Fruit fly (Drosophila melanogaster) whole organism, embryonic: Measurements from ENCODE around the gene CG32276.

Experiments used
- B-H2 ChIP-seq: fragments of 200-800 bp; sonication (Bioruptor generic); optimal IDR thresholded peaks from 2 replicates; lab custom pipeline; 2018; ENCODE audit warnings: missing biosample characterization, mild to moderate bottlenecking, missing genetic modification characterization
- CG10366 ChIP-seq: fragments of 200-800 bp; sonication (Bioruptor generic); IDR thresholded peaks from 2 replicates; pipeline ENCODE4 v1.3.6; 2022; ENCODE audit warnings: missing biosample characterization, missing genetic modification characterization
- CG10565 ChIP-seq: fragments of 200-800 bp; sonication (Bioruptor generic); optimal IDR thresholded peaks from 3 replicates; lab custom pipeline; 2016; ENCODE audit warnings: missing biosample characterization, mild to moderate bottlenecking, missing genetic modification characterization
- CG11247 ChIP-seq: fragments of 200-800 bp; sonication (Bioruptor generic); IDR thresholded peaks from 2 replicates; pipeline ENCODE4 v1.3.6; 2022; ENCODE audit warnings: missing biosample characterization, missing genetic modification characterization
- CG13287 ChIP-seq: fragments of 200-800 bp; sonication (Bioruptor generic); IDR thresholded peaks from 2 replicates; pipeline ENCODE4 v1.3.6; 2022; ENCODE audit warnings: missing biosample characterization, missing genetic modification characterization; ENCODE audit not compliant: partially characterized antibody
- CG14860 ChIP-seq: fragments of 200-800 bp; sonication (Bioruptor generic); IDR thresholded peaks from 3 replicates; pipeline ENCODE4 v1.3.6; 2022; ENCODE audit warnings: missing biosample characterization, missing genetic modification characterization; ENCODE audit not compliant: partially characterized antibody
- CG15601 ChIP-seq: fragments of 200-800 bp; sonication (Bioruptor generic); optimal IDR thresholded peaks from 3 replicates; lab custom pipeline; 2019; ENCODE audit warnings: missing biosample characterization, mild to moderate bottlenecking, missing genetic modification characterization, moderate library complexity
- CG17328 ChIP-seq: fragments of 200-800 bp; sonication (Bioruptor generic); IDR thresholded peaks from 2 replicates; pipeline ENCODE4 v1.3.6; 2022; ENCODE audit warnings: missing biosample characterization, missing genetic modification characterization
- CG17385 ChIP-seq: fragments of 200-800 bp; sonication (Bioruptor generic); optimal IDR thresholded peaks from 3 replicates; lab custom pipeline; 2018; ENCODE audit warnings: missing biosample characterization, mild to moderate bottlenecking, missing genetic modification characterization
- CG18011 ChIP-seq: fragments of 200-800 bp; sonication (Bioruptor generic); optimal IDR thresholded peaks from 2 replicates; lab custom pipeline; 2017; ENCODE audit warnings: missing biosample characterization, missing genetic modification characterization, mild to moderate bottlenecking, moderate library complexity, missing genotype
- CG3407 ChIP-seq: fragments of 200-800 bp; sonication (Bioruptor generic); optimal IDR thresholded peaks from 2 replicates; lab custom pipeline; 2018; ENCODE audit warnings: missing biosample characterization, mild to moderate bottlenecking, missing genetic modification characterization
- CG8478 ChIP-seq: fragments of >200 bp; optimal IDR thresholded peaks from 2 replicates; lab custom pipeline; 2018
- CG9215 ChIP-seq: fragments of 200-800 bp; sonication (Bioruptor generic); IDR thresholded peaks from 2 replicates; pipeline ENCODE4 v1.3.6; 2022; ENCODE audit warnings: missing biosample characterization, missing genetic modification characterization
- CG9797 ChIP-seq: fragments of 200-800 bp; sonication (Bioruptor generic); optimal IDR thresholded peaks from 3 replicates; lab custom pipeline; 2018; ENCODE audit warnings: missing biosample characterization, mild to moderate bottlenecking, missing genetic modification characterization
- CG9932 ChIP-seq: fragments of 200-800 bp; sonication (Bioruptor generic); IDR thresholded peaks from 2 replicates; pipeline ENCODE4 v1.3.6; 2022; ENCODE audit warnings: missing biosample characterization, missing genetic modification characterization
- D ChIP-seq, 2 experiments: fragments of 200-800 bp in 1 of 2; fragments of >200 bp in 1 of 2; sonication (Bioruptor generic) in 1 of 2; optimal IDR thresholded peaks; 2 replicates in 1 of 2; 3 replicates in 1 of 2; lab custom pipeline; 2017; ENCODE audit warnings: mild to moderate bottlenecking in 1 of 2, missing biosample characterization in 1 of 2, missing genetic modification characterization in 1 of 2, missing genetic modification reagents in 1 of 2
- Dref ChIP-seq: fragments of 200-800 bp; sonication (Bioruptor generic); IDR thresholded peaks from 2 replicates; pipeline ENCODE4 v1.3.6; 2022; ENCODE audit warnings: missing biosample characterization, missing genetic modification characterization
- HLH54F ChIP-seq: fragments of 200-800 bp; sonication (Bioruptor generic); optimal IDR thresholded peaks from 3 replicates; lab custom pipeline; 2016; ENCODE audit warnings: missing biosample characterization, missing genetic modification characterization
- HmgD ChIP-seq: fragments of 200-800 bp; sonication (Bioruptor generic); optimal IDR thresholded peaks from 3 replicates; lab custom pipeline; 2016; ENCODE audit warnings: missing biosample characterization, missing genetic modification characterization
- Hmr ChIP-seq: fragments of 200-800 bp; sonication (Bioruptor generic); optimal IDR thresholded peaks from 3 replicates; lab custom pipeline; 2017; ENCODE audit warnings: mild to moderate bottlenecking, missing biosample characterization, missing genetic modification reagents, missing genetic modification characterization
- Lhr ChIP-seq: fragments of 200-800 bp; sonication (Bioruptor generic); optimal IDR thresholded peaks from 3 replicates; lab custom pipeline; 2017; ENCODE audit warnings: mild to moderate bottlenecking, missing biosample characterization, missing genetic modification reagents, missing genetic modification characterization
- MBD-R2 ChIP-seq: fragments of 200-800 bp; sonication (Bioruptor generic); IDR thresholded peaks from 2 replicates; pipeline ENCODE4 v1.3.6; 2022; ENCODE audit warnings: missing biosample characterization, missing genetic modification characterization
- MESR4 ChIP-seq: fragments of 200-800 bp; sonication (Bioruptor generic); optimal IDR thresholded peaks from 2 replicates; lab custom pipeline; 2018; ENCODE audit warnings: missing biosample characterization, mild to moderate bottlenecking, missing genetic modification characterization, moderate library complexity
- Max ChIP-seq: fragments of 200-800 bp; sonication (Bioruptor generic); optimal IDR thresholded peaks from 2 replicates; lab custom pipeline; 2016; ENCODE audit warnings: missing biosample characterization, mild to moderate bottlenecking, missing genetic modification characterization
- NC2β ChIP-seq: fragments of 200-800 bp; sonication (Bioruptor generic); optimal IDR thresholded peaks from 2 replicates; lab custom pipeline; 2016; ENCODE audit warnings: missing biosample characterization, missing genetic modification characterization
- NK7.1 ChIP-seq: fragments of 200-800 bp; sonication (Bioruptor generic); optimal IDR thresholded peaks from 3 replicates; lab custom pipeline; 2016; ENCODE audit warnings: missing biosample characterization, missing genetic modification characterization
- Ravus ChIP-seq: fragments of 200-800 bp; sonication (Bioruptor generic); IDR thresholded peaks from 2 replicates; pipeline ENCODE4 v1.3.6; 2022; ENCODE audit warnings: missing biosample characterization, missing genetic modification characterization
- YL-1 ChIP-seq: fragments of 200-800 bp; sonication (Bioruptor generic); optimal IDR thresholded peaks from 3 replicates; lab custom pipeline; 2017; ENCODE audit warnings: missing biosample characterization, mild to moderate bottlenecking, missing genetic modification characterization
- amos ChIP-seq: fragments of 200-800 bp; sonication (Bioruptor generic); IDR thresholded peaks from 2 replicates; pipeline ENCODE4 v1.3.6; 2022; ENCODE audit warnings: missing biosample characterization, missing genetic modification characterization; ENCODE audit not compliant: partially characterized antibody
- bigmax ChIP-seq: fragments of 200-800 bp; sonication (Bioruptor generic); optimal IDR thresholded peaks from 2 replicates; lab custom pipeline; 2018; ENCODE audit warnings: missing biosample characterization, mild to moderate bottlenecking, missing genetic modification characterization
- cad ChIP-seq: fragments of >200 bp; optimal IDR thresholded peaks from 2 replicates; lab custom pipeline; 2017; ENCODE audit warnings: missing biosample characterization, missing genetic modification characterization
- dm ChIP-seq: fragments of 200-800 bp; sonication (Bioruptor generic); optimal IDR thresholded peaks from 3 replicates; lab custom pipeline; 2016; ENCODE audit warnings: missing biosample characterization, missing genetic modification characterization
- dmrt11E ChIP-seq: fragments of 200-800 bp; sonication (Bioruptor generic); optimal IDR thresholded peaks from 3 replicates; lab custom pipeline; 2018; ENCODE audit warnings: missing biosample characterization, mild to moderate bottlenecking, missing genetic modification characterization, moderate library complexity
- exex ChIP-seq: fragments of 200-800 bp; sonication (Bioruptor generic); optimal IDR thresholded peaks from 4 replicates; lab custom pipeline; 2018; ENCODE audit warnings: missing biosample characterization, mild to moderate bottlenecking, missing genetic modification characterization, moderate library complexity
- insv ChIP-seq, 2 experiments: fragments of 200-800 bp; sonication (Bioruptor generic); optimal IDR thresholded peaks; 3 replicates each; lab custom pipeline; 2016 to 2018; ENCODE audit warnings: missing biosample characterization in 2 of 2, missing genetic modification characterization in 2 of 2
- kah ChIP-seq: fragments of 200-800 bp; sonication (Bioruptor generic); optimal IDR thresholded peaks from 2 replicates; lab custom pipeline; 2018; ENCODE audit warnings: missing biosample characterization, mild to moderate bottlenecking, missing genetic modification characterization
- knrl ChIP-seq: fragments of 200-800 bp; sonication (Bioruptor generic); IDR thresholded peaks from 3 replicates; pipeline ENCODE4 v1.3.6; 2022; ENCODE audit warnings: missing biosample characterization, missing genetic modification characterization; ENCODE audit not compliant: partially characterized antibody
- nerfin-1 ChIP-seq: fragments of 200-800 bp; sonication (Bioruptor generic); optimal IDR thresholded peaks from 3 replicates; lab custom pipeline; 2019; ENCODE audit warnings: missing biosample characterization, mild to moderate bottlenecking, missing genetic modification characterization, moderate library complexity
- nom ChIP-seq: fragments of 200-800 bp; sonication (Bioruptor generic); optimal IDR thresholded peaks from 2 replicates; lab custom pipeline; 2017; ENCODE audit warnings: missing biosample characterization, missing genetic modification characterization, mild to moderate bottlenecking, moderate library complexity, missing genetic modification reagents
- onecut ChIP-seq: fragments of 200-800 bp; sonication (Bioruptor generic); IDR thresholded peaks from 2 replicates; pipeline ENCODE4 v1.3.6; 2022; ENCODE audit warnings: missing biosample characterization, missing genetic modification characterization
- org-1 ChIP-seq: fragments of 200-800 bp; sonication (Bioruptor generic); optimal IDR thresholded peaks from 2 replicates; lab custom pipeline; 2017; ENCODE audit warnings: missing biosample characterization, missing genetic modification characterization
- salm ChIP-seq: fragments of 200-800 bp; sonication (Bioruptor generic); optimal IDR thresholded peaks from 2 replicates; lab custom pipeline; 2018; ENCODE audit warnings: missing biosample characterization, mild to moderate bottlenecking, missing genetic modification characterization
- shn ChIP-seq: fragments of 200-800 bp; sonication (Bioruptor generic); optimal IDR thresholded peaks from 3 replicates; lab custom pipeline; 2016; ENCODE audit warnings: missing biosample characterization, missing genetic modification characterization
- slbo ChIP-seq: fragments of 200-800 bp; sonication (Bioruptor generic); IDR thresholded peaks from 2 replicates; pipeline ENCODE4 v1.3.6; 2022; ENCODE audit warnings: missing biosample characterization, missing genetic modification characterization
- unc-4 ChIP-seq: fragments of 200-800 bp; sonication (Bioruptor generic); IDR thresholded peaks from 2 replicates; pipeline ENCODE4 v1.3.6; 2022; ENCODE audit warnings: missing biosample characterization, missing genetic modification characterization; ENCODE audit not compliant: partially characterized antibody
- wek ChIP-seq: fragments of 200-800 bp; sonication (Bioruptor generic); optimal IDR thresholded peaks from 3 replicates; lab custom pipeline; 2018; ENCODE audit warnings: missing biosample characterization, mild to moderate bottlenecking, missing genetic modification characterization, moderate library complexity
- zen2 ChIP-seq: fragments of 200-800 bp; sonication (Bioruptor generic); IDR thresholded peaks from 3 replicates; pipeline ENCODE4 v1.3.6; 2022; ENCODE audit warnings: missing biosample characterization, missing genetic modification characterization; ENCODE audit not compliant: partially characterized antibody

CG32276 gene

dm6 chr3L:3224740-3225719 lies 26.2 kb upstream of the CG32276 start, which contains the start of gene Larp4B (continued):
- no peak for TF ChIP-seq exex
- peak; percentile 50 for TF ChIP-seq CG9932 (GFP tag; lab: Robert Waterston, UW)
- peak; percentile 28 for TF ChIP-seq B-H2 (GFP tag; lab: Kevin White, UChicago)
- TF ChIP-seq Ravus (GFP tag; lab: Robert Waterston, UW), result no peak
- TF ChIP-seq Max (GFP tag; lab: Kevin White, UChicago), result peak; percentile 22
- TF ChIP-seq MESR4 (GFP tag; lab: Kevin White, UChicago), result peak; percentile 62
- peak; percentile 17 for TF ChIP-seq nerfin-1
- peak; percentile 6 for TF ChIP-seq CG15601 (tag; lab: Kevin White, UChicago)
- TF ChIP-seq HmgD (GFP tag; lab: Kevin White, UChicago), result peak; percentile 35
- no peak for TF ChIP-seq cad (GFP tag; lab: Kevin White, UChicago)
- TF ChIP-seq NK7.1, result no peak
- TF ChIP-seq CG17385 (GFP tag; lab: Kevin White, UChicago), result no peak
- no peak for TF ChIP-seq CG11247 (GFP tag; lab: Robert Waterston, UW)
- peak; percentile 23; the same call in 1 of the 2 replicates for TF ChIP-seq MBD-R2 (GFP tag; lab: Robert Waterston, UW)
- TF ChIP-seq D (optimal IDR thresholded peaks at IDR 0.05; lab: Kevin White, UChicago), result peak; percentile 30
- TF ChIP-seq D (GFP tag; optimal IDR thresholded peaks at IDR 0.05; lab: Kevin White, UChicago), result no peak
- TF ChIP-seq insv (GFP tag; optimal IDR thresholded peaks at IDR 0.05; lab: Kevin White, UChicago), result peak in 1 of 2 experiments; percentile 41
- peak; percentile 76 for TF ChIP-seq knrl
- TF ChIP-seq CG8478 (lab: Kevin White, UChicago), result peak; percentile 56
- TF ChIP-seq CG13287 (GFP tag; lab: Robert Waterston, UW), result peak; percentile 72
- TF ChIP-seq unc-4, result peak; percentile 66
- TF ChIP-seq CG10366 (GFP tag; lab: Robert Waterston, UW), result no peak
- peak; percentile 25 for TF ChIP-seq NC2β (GFP tag; lab: Kevin White, UChicago)
- TF ChIP-seq salm (tag; lab: Kevin White, UChicago), result peak; percentile 8
- peak; percentile 94 for TF ChIP-seq kah (GFP tag; lab: Kevin White, UChicago)
- no peak for TF ChIP-seq HLH54F (GFP tag; lab: Kevin White, UChicago)
- no peak for TF ChIP-seq CG3407 (GFP tag; lab: Kevin White, UChicago)
- no peak for TF ChIP-seq shn (GFP tag; lab: Kevin White, UChicago)
- no peak for TF ChIP-seq wek (GFP tag; lab: Kevin White, UChicago)
- peak; percentile 40 for TF ChIP-seq YL-1 (GFP tag; lab: Kevin White, UChicago)
- TF ChIP-seq Hmr (GFP tag; lab: Kevin White, UChicago), result peak; percentile 41
- TF ChIP-seq nom (GFP tag; lab: Kevin White, UChicago), result peak; percentile 11
- peak; percentile 35; the same call in 1 of the 2 replicates for TF ChIP-seq slbo (GFP tag; lab: Robert Waterston, UW)
- TF ChIP-seq dmrt11E, result no peak
- peak; percentile 78 for TF ChIP-seq Lhr (GFP tag; lab: Kevin White, UChicago)
- peak; percentile 82 for TF ChIP-seq CG9797 (GFP tag; lab: Kevin White, UChicago)
- TF ChIP-seq onecut, result no peak
- TF ChIP-seq amos (GFP tag; lab: Robert Waterston, UW), result peak; percentile 52
- no peak for TF ChIP-seq CG18011 (GFP tag; lab: Kevin White, UChicago)
- TF ChIP-seq CG17328, result no peak
- 0 out of 3 replicates have a peak, but pooled peaks have one; percentile 39 for TF ChIP-seq zen2 (GFP tag; lab: Robert Waterston, UW)
- TF ChIP-seq CG14860 (GFP tag; lab: Robert Waterston, UW), result peak; percentile 72; the same call in 2 of the 3 replicates
- no peak for TF ChIP-seq CG9215 (GFP tag; lab: Robert Waterston, UW)
- TF ChIP-seq org-1, result no peak
- peak; percentile 80 for TF ChIP-seq dm
- peak; percentile 19 for TF ChIP-seq bigmax (GFP tag; lab: Kevin White, UChicago)
- TF ChIP-seq Dref (GFP tag; lab: Robert Waterston, UW), result peak; percentile 59
- TF ChIP-seq CG10565 (GFP tag; lab: Kevin White, UChicago), result no peak
